Worm (Caenorhabditis elegans) whole organism, early embryonic: Measurements from ENCODE around the gene C16E9.2.

ENCODE experiments used
- F13C5.2 ChIP-seq: sonication (generic microtip); optimal IDR thresholded peaks from 2 replicates; lab custom pipeline; 2017; ENCODE audit warnings: mild to moderate bottlenecking, missing genetic modification characterization, inconsistent platforms, missing compliant biosample characterization
- aly-1 ChIP-seq: sonication (generic microtip); optimal IDR thresholded peaks from 2 replicates; lab custom pipeline; 2016; ENCODE audit warnings: missing genetic modification characterization, missing compliant biosample characterization
- ama-1 ChIP-seq: fragments of 150-350 bp; optimal IDR thresholded peaks from 2 replicates; lab custom pipeline; 2014
- ceh-36 ChIP-seq: sonication (generic microtip); optimal IDR thresholded peaks from 2 replicates; lab custom pipeline; 2016; ENCODE audit warnings: missing genetic modification characterization, inconsistent platforms, missing compliant biosample characterization
- ets-7 ChIP-seq: sonication (generic microtip); optimal IDR thresholded peaks from 2 replicates; lab custom pipeline; 2016; ENCODE audit warnings: missing genotype, missing genetic modification characterization, missing compliant biosample characterization
- flt-1 ChIP-seq: fragments of 200-800 bp; sonication (Bioruptor generic); IDR thresholded peaks from 2 replicates; pipeline ENCODE4 v1.3.6; 2022; ENCODE audit warnings: missing genetic modification characterization, missing compliant biosample characterization
- tra-4 ChIP-seq: sonication (generic microtip); optimal IDR thresholded peaks from 2 replicates; lab custom pipeline; 2017; ENCODE audit warnings: missing genetic modification characterization, missing compliant biosample characterization

ce11 chrX:6934453-6934852 lies 1.1 kb upstream of the C16E9.2 start:
- TF ChIP-seq aly-1 (tag; lab: Kevin White, UChicago), result no peak
- TF ChIP-seq ama-1 (lab: Kevin White, UChicago), result no peak
- TF ChIP-seq F13C5.2 (tag; lab: Kevin White, UChicago), result no peak
- TF ChIP-seq flt-1 (GFP tag; lab: Robert Waterston, UW), result no peak
- no peak for TF ChIP-seq ceh-36 (tag; lab: Kevin White, UChicago)
- TF ChIP-seq tra-4 (tag; lab: Kevin White, UChicago), result no peak
- no peak for TF ChIP-seq ets-7 (tag; lab: Kevin White, UChicago)
